Fruit fly (Drosophila melanogaster) whole organism, embryonic: Measurements from ENCODE around the gene Desat2.

Experiments used
- Atf-2 ChIP-seq: fragments of 200-800 bp; sonication (Bioruptor generic); optimal IDR thresholded peaks from 2 replicates; lab custom pipeline; 2016; ENCODE audit warnings: missing biosample characterization, missing genetic modification characterization
- CG10959 ChIP-seq: fragments of 200-800 bp; sonication (Bioruptor generic); IDR thresholded peaks from 2 replicates; pipeline ENCODE4 v1.3.6; 2022; ENCODE audit warnings: missing biosample characterization, missing genetic modification characterization
- CG11504 ChIP-seq: fragments of 200-800 bp; sonication (Bioruptor generic); optimal IDR thresholded peaks from 3 replicates; lab custom pipeline; 2019; ENCODE audit warnings: missing biosample characterization, mild to moderate bottlenecking, missing genetic modification characterization, moderate library complexity
- CG11560 ChIP-seq: fragments of 200-800 bp; sonication (Bioruptor generic); IDR thresholded peaks from 3 replicates; pipeline ENCODE4 v1.3.6; 2022; ENCODE audit warnings: missing biosample characterization, missing genetic modification characterization
- CG12299 ChIP-seq: fragments of 200-800 bp; sonication (Bioruptor generic); optimal IDR thresholded peaks from 2 replicates; lab custom pipeline; 2018; ENCODE audit warnings: missing biosample characterization, mild to moderate bottlenecking, missing genetic modification characterization
- CG17568 ChIP-seq: fragments of 200-800 bp; sonication (Bioruptor generic); optimal IDR thresholded peaks from 2 replicates; lab custom pipeline; 2018; ENCODE audit warnings: missing biosample characterization, mild to moderate bottlenecking, missing genetic modification characterization, moderate library complexity
- CG17829 ChIP-seq: fragments of 200-800 bp; optimal IDR thresholded peaks from 2 replicates; lab custom pipeline; 2019; ENCODE audit warnings: missing biosample characterization, mild to moderate bottlenecking, missing genetic modification characterization, moderate library complexity
- CG1792 ChIP-seq: fragments of 200-800 bp; sonication (Bioruptor generic); optimal IDR thresholded peaks from 2 replicates; lab custom pipeline; 2016; ENCODE audit warnings: missing biosample characterization, missing genetic modification characterization
- CG18619 ChIP-seq: fragments of 200-800 bp; sonication (Bioruptor generic); optimal IDR thresholded peaks from 3 replicates; lab custom pipeline; 2017; ENCODE audit warnings: missing biosample characterization, mild to moderate bottlenecking, missing genetic modification characterization
- CG3726 ChIP-seq: fragments of 200-800 bp; sonication (Bioruptor generic); IDR thresholded peaks from 3 replicates; pipeline ENCODE4, ENCODE4 v1.3.6; 2022; ENCODE audit warnings: missing biosample characterization, missing genetic modification characterization
- CG4282 ChIP-seq: fragments of 200-800 bp; sonication (Bioruptor generic); optimal IDR thresholded peaks from 2 replicates; lab custom pipeline; 2016; ENCODE audit warnings: missing biosample characterization, missing genetic modification characterization
- CG6854 ChIP-seq: fragments of 200-800 bp; sonication (Bioruptor generic); optimal IDR thresholded peaks from 3 replicates; lab custom pipeline; 2017; ENCODE audit warnings: missing biosample characterization, mild to moderate bottlenecking, missing genetic modification characterization
- CG8290 ChIP-seq, 3 experiments: fragments of 200-800 bp; sonication (Bioruptor generic); optimal IDR thresholded peaks; 2 replicates each; lab custom pipeline; 2016 to 2019; ENCODE audit warnings: missing biosample characterization in 3 of 3, missing genetic modification characterization in 3 of 3, mild to moderate bottlenecking in 2 of 3, moderate library complexity in 1 of 3
- CG8944 ChIP-seq: fragments of 200-800 bp; sonication (Bioruptor generic); optimal IDR thresholded peaks from 3 replicates; lab custom pipeline; 2016; ENCODE audit warnings: missing biosample characterization, missing genetic modification characterization
- CG9932 ChIP-seq: fragments of 200-800 bp; sonication (Bioruptor generic); IDR thresholded peaks from 2 replicates; pipeline ENCODE4 v1.3.6; 2022; ENCODE audit warnings: missing biosample characterization, missing genetic modification characterization
- Elba2 ChIP-seq: fragments of 200-800 bp; sonication (Bioruptor generic); optimal IDR thresholded peaks from 3 replicates; lab custom pipeline; 2016; ENCODE audit warnings: missing biosample characterization, missing genetic modification characterization
- Fer3 ChIP-seq: fragments of 200-800 bp; sonication (Bioruptor generic); optimal IDR thresholded peaks from 2 replicates; lab custom pipeline; 2018; ENCODE audit warnings: missing biosample characterization, mild to moderate bottlenecking, missing genetic modification characterization, moderate library complexity
- H15 ChIP-seq: fragments of 200-800 bp; sonication (Bioruptor generic); IDR thresholded peaks from 3 replicates; pipeline ENCODE4 v1.3.6; 2022; ENCODE audit warnings: missing biosample characterization, missing genetic modification characterization
- Kr ChIP-seq: fragments of 200-800 bp; sonication (Bioruptor generic); optimal IDR thresholded peaks from 2 replicates; lab custom pipeline; 2017; ENCODE audit warnings: missing biosample characterization, mild to moderate bottlenecking, missing genetic modification characterization
- Lim3 ChIP-seq: fragments of 200-800 bp; sonication (Bioruptor generic); IDR thresholded peaks from 2 replicates; pipeline ENCODE4 v1.3.6; 2022; ENCODE audit warnings: missing biosample characterization, missing genetic modification characterization
- Max ChIP-seq: fragments of 200-800 bp; sonication (Bioruptor generic); optimal IDR thresholded peaks from 2 replicates; lab custom pipeline; 2016; ENCODE audit warnings: missing biosample characterization, mild to moderate bottlenecking, missing genetic modification characterization
- Meics ChIP-seq: fragments of 200-800 bp; sonication (Bioruptor generic); optimal IDR thresholded peaks from 2 replicates; lab custom pipeline; 2017; ENCODE audit warnings: missing biosample characterization, mild to moderate bottlenecking, missing genetic modification characterization
- NC2α ChIP-seq: fragments of 200-800 bp; sonication (Bioruptor generic); optimal IDR thresholded peaks from 2 replicates; lab custom pipeline; 2016; ENCODE audit warnings: missing biosample characterization, missing genetic modification characterization
- NK7.1 ChIP-seq: fragments of 200-800 bp; sonication (Bioruptor generic); optimal IDR thresholded peaks from 3 replicates; lab custom pipeline; 2016; ENCODE audit warnings: missing biosample characterization, missing genetic modification characterization
- Sry-δ ChIP-seq: fragments of 200-800 bp; sonication (Bioruptor generic); optimal IDR thresholded peaks from 2 replicates; lab custom pipeline; 2016; ENCODE audit warnings: missing biosample characterization, missing genetic modification characterization
- Taf1 ChIP-seq: fragments of 200-800 bp; sonication (Bioruptor generic); IDR thresholded peaks from 2 replicates; pipeline ENCODE4 v1.3.6; 2022; ENCODE audit warnings: missing biosample characterization, missing genetic modification characterization
- ase ChIP-seq: fragments of 200-800 bp; sonication (Bioruptor generic); IDR thresholded peaks from 3 replicates; pipeline ENCODE4 v1.3.6; 2022; ENCODE audit warnings: missing biosample characterization, missing genetic modification characterization
- ato ChIP-seq: fragments of 200-800 bp; sonication (Bioruptor generic); IDR thresholded peaks from 2 replicates; pipeline ENCODE4 v1.3.6; 2022; ENCODE audit warnings: missing biosample characterization, missing genetic modification characterization; ENCODE audit not compliant: partially characterized antibody
- bsh ChIP-seq, 2 experiments: fragments of 200-800 bp; sonication (Bioruptor generic); optimal IDR thresholded peaks; 2 replicates each; lab custom pipeline; 2017 to 2018; ENCODE audit warnings: mild to moderate bottlenecking in 2 of 2, missing biosample characterization in 2 of 2, missing genetic modification characterization in 2 of 2, moderate library complexity in 1 of 2
- chn ChIP-seq: fragments of 200-800 bp; sonication (Bioruptor generic); optimal IDR thresholded peaks from 2 replicates; lab custom pipeline; 2016; ENCODE audit warnings: missing biosample characterization, missing genetic modification characterization
- ci ChIP-seq: fragments of 200-800 bp; sonication (Bioruptor generic); IDR thresholded peaks from 3 replicates; pipeline ENCODE4 v1.3.6; 2022; ENCODE audit warnings: missing biosample characterization, missing genetic modification characterization
- disco-r ChIP-seq: fragments of 200-800 bp; sonication (Bioruptor generic); optimal IDR thresholded peaks from 2 replicates; lab custom pipeline; 2016; ENCODE audit warnings: missing biosample characterization, missing genetic modification characterization
- dysf ChIP-seq: fragments of 200-800 bp; sonication (Bioruptor generic); IDR thresholded peaks from 3 replicates; pipeline ENCODE4 v1.3.6; 2022; ENCODE audit warnings: missing biosample characterization, missing genetic modification characterization
- ems ChIP-seq: fragments of 200-800 bp; sonication (Bioruptor generic); optimal IDR thresholded peaks from 3 replicates; lab custom pipeline; 2016; ENCODE audit warnings: missing biosample characterization, missing genetic modification characterization
- eyg ChIP-seq: fragments of 200-800 bp; sonication (Bioruptor generic); optimal IDR thresholded peaks from 3 replicates; lab custom pipeline; 2016; ENCODE audit warnings: missing biosample characterization, missing genetic modification characterization
- gce ChIP-seq: fragments of 200-800 bp; sonication (Bioruptor generic); IDR thresholded peaks from 3 replicates; pipeline ENCODE4 v1.3.6; 2022; ENCODE audit warnings: missing biosample characterization, missing genetic modification characterization
- gro ChIP-seq: fragments of 200-800 bp; sonication (Bioruptor generic); optimal IDR thresholded peaks from 2 replicates; lab custom pipeline; 2016; ENCODE audit warnings: missing biosample characterization, missing genetic modification characterization
- gsb-n ChIP-seq: fragments of 200-800 bp; sonication (Bioruptor generic); optimal IDR thresholded peaks from 3 replicates; lab custom pipeline; 2018; ENCODE audit warnings: missing biosample characterization, mild to moderate bottlenecking, missing genetic modification characterization
- gt ChIP-seq: fragments of 200-800 bp; sonication (Bioruptor generic); IDR thresholded peaks from 2 replicates; pipeline ENCODE4 v1.3.6; 2022; ENCODE audit warnings: missing biosample characterization, missing genetic modification characterization
- kni ChIP-seq: fragments of 200-800 bp; sonication (Bioruptor generic); optimal IDR thresholded peaks from 3 replicates; lab custom pipeline; 2017; ENCODE audit warnings: mild to moderate bottlenecking, missing biosample characterization, missing genetic modification reagents, missing genetic modification characterization
- nerfin-1 ChIP-seq: fragments of 200-800 bp; sonication (Bioruptor generic); optimal IDR thresholded peaks from 3 replicates; lab custom pipeline; 2019; ENCODE audit warnings: missing biosample characterization, mild to moderate bottlenecking, missing genetic modification characterization, moderate library complexity
- onecut ChIP-seq: fragments of 200-800 bp; sonication (Bioruptor generic); IDR thresholded peaks from 2 replicates; pipeline ENCODE4 v1.3.6; 2022; ENCODE audit warnings: missing biosample characterization, missing genetic modification characterization
- pnt ChIP-seq: fragments of 200-800 bp; sonication (Bioruptor generic); optimal IDR thresholded peaks from 3 replicates; lab custom pipeline; 2016; ENCODE audit warnings: missing biosample characterization, missing genetic modification characterization
- shn ChIP-seq: fragments of 200-800 bp; sonication (Bioruptor generic); optimal IDR thresholded peaks from 3 replicates; lab custom pipeline; 2016; ENCODE audit warnings: missing biosample characterization, missing genetic modification characterization
- sima ChIP-seq: fragments of 200-800 bp; sonication (Bioruptor generic); optimal IDR thresholded peaks from 2 replicates; lab custom pipeline; 2016; ENCODE audit warnings: missing biosample characterization, missing genetic modification characterization
- sob ChIP-seq: fragments of 200-800 bp; sonication (Bioruptor generic); IDR thresholded peaks from 2 replicates; pipeline ENCODE4 v1.3.6; 2022; ENCODE audit warnings: missing biosample characterization, missing genetic modification characterization
- ssp ChIP-seq: fragments of 200-800 bp; sonication (Bioruptor generic); IDR thresholded peaks from 2 replicates; pipeline ENCODE4 v1.3.6; 2022; ENCODE audit warnings: missing biosample characterization, missing genetic modification characterization
- tio ChIP-seq: fragments of 200-800 bp; sonication (Bioruptor generic); optimal IDR thresholded peaks from 2 replicates; lab custom pipeline; 2017; ENCODE audit warnings: missing biosample characterization, missing genetic modification characterization, inconsistent platforms
- toy ChIP-seq: fragments of 200-800 bp; sonication (Bioruptor generic); IDR thresholded peaks from 2 replicates; pipeline ENCODE4 v1.3.6; 2022; ENCODE audit warnings: missing biosample characterization, missing genetic modification characterization
- twi ChIP-seq: fragments of 200-800 bp; optimal IDR thresholded peaks from 2 replicates; lab custom pipeline; 2019; ENCODE audit warnings: missing biosample characterization, mild to moderate bottlenecking, missing genetic modification characterization, moderate library complexity
- vvl ChIP-seq: fragments of 200-800 bp; sonication (Bioruptor generic); IDR thresholded peaks from 2 replicates; pipeline ENCODE4 v1.3.6; 2022; ENCODE audit warnings: missing biosample characterization, missing genetic modification characterization

Desat2 gene

dm6 chr3R:12425510-12426309 lies 10.3 kb upstream of the Desat2 start, which contains the start of gene Pp1-87B (continued):
- TF ChIP-seq Lim3 (GFP tag; lab: Robert Waterston, UW) (no peak), ssp (no peak), chn (GFP tag; lab: Kevin White, UChicago) (no peak), CG8290 (GFP tag; optimal IDR thresholded peaks at IDR 0.05; lab: Kevin White, UChicago) (peak; percentile 39), CG8290 (tag; optimal IDR thresholded peaks at IDR 0.05; lab: Kevin White, UChicago) (peak in 1 of 2 experiments; percentile 46), Kr (GFP tag; lab: Kevin White, UChicago) (no peak), Elba2 (GFP tag; lab: Kevin White, UChicago) (peak; percentile 98), CG6854 (no peak), CG17568 (GFP tag; lab: Kevin White, UChicago) (no peak), Fer3 (tag; lab: Kevin White, UChicago) (no peak), ci (GFP tag; lab: Robert Waterston, UW) (0 out of 3 replicates have a peak, but pooled peaks have one; percentile 5), onecut (GFP tag; lab: Robert Waterston, UW) (no peak), CG10959 (GFP tag; lab: Robert Waterston, UW) (no peak), CG1792 (no peak), CG4282 (GFP tag; lab: Kevin White, UChicago) (no peak), CG18619 (GFP tag; lab: Kevin White, UChicago) (peak; percentile 37), sob (GFP tag; lab: Robert Waterston, UW) (no peak), twi (tag; lab: Kevin White, UChicago) (peak; percentile 28), sima (GFP tag; lab: Kevin White, UChicago) (no peak), eyg (GFP tag; lab: Kevin White, UChicago) (no peak), CG9932 (GFP tag; lab: Robert Waterston, UW) (no peak), bsh (GFP tag; optimal IDR thresholded peaks at IDR 0.05; lab: Kevin White, UChicago) (no peak), CG12299 (tag; lab: Kevin White, UChicago) (no peak), NC2α (GFP tag; lab: Kevin White, UChicago) (no peak), vvl (GFP tag; lab: Robert Waterston, UW) (peak; percentile 25; the same call in 1 of the 2 replicates), NK7.1 (GFP tag; lab: Kevin White, UChicago) (no peak), Atf-2 (GFP tag; lab: Kevin White, UChicago) (no peak), CG11504 (tag; lab: Kevin White, UChicago) (no peak), ato (no peak), gsb-n (tag; lab: Kevin White, UChicago) (no peak), Max (GFP tag; lab: Kevin White, UChicago) (peak; percentile 27), Sry-δ (GFP tag; lab: Kevin White, UChicago) (peak; percentile 75), kni (GFP tag; lab: Kevin White, UChicago) (peak; percentile 70), CG8944 (no peak), ase (no peak), nerfin-1 (tag; lab: Kevin White, UChicago) (no peak), gce (GFP tag; lab: Robert Waterston, UW) (no peak), CG17829 (tag; lab: Kevin White, UChicago) (no peak), shn (GFP tag; lab: Kevin White, UChicago) (peak; percentile 26), tio (no peak), dysf (0 out of 3 replicates have a peak, but pooled peaks have one; percentile 7), ems (GFP tag; lab: Kevin White, UChicago) (no peak), disco-r (no peak), gro (no peak), Taf1 (no peak), CG3726 (no peak), gt (GFP tag; lab: Robert Waterston, UW) (no peak), toy (GFP tag; lab: Robert Waterston, UW) (no peak), pnt (GFP tag; lab: Kevin White, UChicago) (no peak), H15 (GFP tag; lab: Robert Waterston, UW) (no peak), CG11560 (tag; lab: Robert Waterston, UW) (peak; percentile 100), Meics (GFP tag; lab: Kevin White, UChicago) (peak; percentile 56)
